Fruit fly (Drosophila melanogaster) Kc167 (cell line): Measurements from ENCODE around the gene CG44303.

Experiments
- Sin3A ChIP-seq: fragments of >200 bp; optimal IDR thresholded peaks from 2 replicates; lab custom pipeline; 2018; ENCODE audit warnings: missing external identifiers
- h ChIP-seq: fragments of >200 bp; optimal IDR thresholded peaks from 3 replicates; lab custom pipeline; 2018; ENCODE audit warnings: missing external identifiers
- psq ChIP-seq: fragments of >200 bp; optimal IDR thresholded peaks from 2 replicates; lab custom pipeline; 2017; ENCODE audit warnings: missing external identifiers
- ttk ChIP-seq: sonication (Bioruptor generic); optimal IDR thresholded peaks from 2 replicates; lab custom pipeline; 2017; ENCODE audit warnings: missing external identifiers

dm6 chrX:6654198-6654831 is 32.9 kb downstream of the CG44303 start, which contains the start of the genes CG3226 and Cdc7:
- TF ChIP-seq psq (lab: Kevin White, UChicago) (no peak), ttk (lab: Kevin White, UChicago) (no peak), Sin3A (no peak), h (lab: Kevin White, UChicago) (no peak)
